Fruit fly (Drosophila melanogaster): ENCODE data around the gene Mst87F.
A peak's percentile ranks its signal among the peaks of the same experiment; 100 is the strongest.

Mst87F gene

dm6 chr3R:13789617-13790277 is 38.1 kb downstream of the Mst87F start:
- peak; percentile 36 for TF ChIP-seq Dif (GFP tag; optimal IDR thresholded peaks at IDR 0.05; ENCODE audit: partially characterized antibody)
- TF ChIP-seq sv (GFP tag; optimal IDR thresholded peaks at IDR 0.05) = no peak

dm6 chr3R:13788672-13789071 is 39.1 kb downstream of the Mst87F start:
- TF ChIP-seq Mio (GFP tag; optimal IDR thresholded peaks at IDR 0.05) (no peak), ey (GFP tag; optimal IDR thresholded peaks at IDR 0.05) (no peak), brk (GFP tag; optimal IDR thresholded peaks at IDR 0.05) (no peak), dl (GFP tag; optimal IDR thresholded peaks at IDR 0.05; ENCODE audit: insufficient read depth in 1 of 2, partially characterized antibody in 2 of 2) (no peak), tai (GFP tag; optimal IDR thresholded peaks at IDR 0.05) (no peak), rgr (GFP tag; optimal IDR thresholded peaks at IDR 0.05) (no peak), OdsH (GFP tag; optimal IDR thresholded peaks at IDR 0.05) (no peak), lola (GFP tag; optimal IDR thresholded peaks at IDR 0.05) (no peak), h (GFP tag; optimal IDR thresholded peaks at IDR 0.05) (no peak), HLH106 (tag; optimal IDR thresholded peaks at IDR 0.05) (no peak), CG9705 (GFP tag; optimal IDR thresholded peaks at IDR 0.05) (no peak), Dif (GFP tag; optimal IDR thresholded peaks at IDR 0.05; ENCODE audit: partially characterized antibody) (no peak), dsf (GFP tag; optimal IDR thresholded peaks at IDR 0.05; ENCODE audit: borderline replicate concordance) (no peak), Sp1 (GFP tag; optimal IDR thresholded peaks at IDR 0.05) (no peak), Dfd (GFP tag; optimal IDR thresholded peaks at IDR 0.05) (no peak)

dm6 chr3R:13788224-13788623 is 39.6 kb downstream of the Mst87F start:
- no peak for TF ChIP-seq GATAd (GFP tag; optimal IDR thresholded peaks at IDR 0.05)
- TF ChIP-seq sage (GFP tag; optimal IDR thresholded peaks at IDR 0.05) = no peak
- TF ChIP-seq foxo (GFP tag; optimal IDR thresholded peaks at IDR 0.05) = no peak
- no peak for TF ChIP-seq dmrt93B (GFP tag; optimal IDR thresholded peaks at IDR 0.05)

- TF ChIP-seq GATAd (GFP tag; optimal IDR thresholded peaks at IDR 0.05) (no peak), lola (GFP tag; optimal IDR thresholded peaks at IDR 0.05) (no peak), brk (GFP tag; optimal IDR thresholded peaks at IDR 0.05) (no peak), jim (GFP tag; optimal IDR thresholded peaks at IDR 0.05) (no peak)
Observed at dm6 chr3R:13785895-13786294, 41.9 kb downstream of the Mst87F start.

dm6 chr3R:13783397-13783796 is 44.4 kb downstream of the Mst87F start:
- no peak for TF ChIP-seq HLH106 (tag; optimal IDR thresholded peaks at IDR 0.05)
- TF ChIP-seq Abd-B (GFP tag; optimal IDR thresholded peaks at IDR 0.05) = no peak
- TF ChIP-seq br (GFP tag; optimal IDR thresholded peaks at IDR 0.05) = no peak
- no peak for TF ChIP-seq Jra (GFP tag; optimal IDR thresholded peaks at IDR 0.05)
- TF ChIP-seq foxo (GFP tag; optimal IDR thresholded peaks at IDR 0.05) = no peak
- no peak for TF ChIP-seq h (GFP tag; optimal IDR thresholded peaks at IDR 0.05)
- TF ChIP-seq fru (GFP tag; optimal IDR thresholded peaks at IDR 0.05) = no peak
- no peak for TF ChIP-seq rgr (GFP tag; optimal IDR thresholded peaks at IDR 0.05)
- no peak for TF ChIP-seq Sp1 (GFP tag; optimal IDR thresholded peaks at IDR 0.05)
- TF ChIP-seq tai (GFP tag; optimal IDR thresholded peaks at IDR 0.05) = no peak
- TF ChIP-seq Vsx2 (GFP tag; optimal IDR thresholded peaks at IDR 0.05; ENCODE audit: partially characterized antibody) = no peak
- TF ChIP-seq Hr83 (GFP tag; optimal IDR thresholded peaks at IDR 0.05; ENCODE audit: poor library complexity, severe bottlenecking) = no peak
- no peak for TF ChIP-seq jim (GFP tag; optimal IDR thresholded peaks at IDR 0.05)
- no peak for TF ChIP-seq ey (GFP tag; optimal IDR thresholded peaks at IDR 0.05)
- TF ChIP-seq CrebA (GFP tag; optimal IDR thresholded peaks at IDR 0.05; ENCODE audit: borderline replicate concordance) = no peak

- peak; percentile 19 for TF ChIP-seq Dif (GFP tag; optimal IDR thresholded peaks at IDR 0.05; ENCODE audit: partially characterized antibody)
- TF ChIP-seq h (GFP tag; optimal IDR thresholded peaks at IDR 0.05) = peak; percentile 26
- TF ChIP-seq Hr83 (GFP tag; optimal IDR thresholded peaks at IDR 0.05; ENCODE audit: poor library complexity, severe bottlenecking) = peak; percentile 16
- no peak for TF ChIP-seq br (GFP tag; optimal IDR thresholded peaks at IDR 0.05)
- peak in 1 of 2 experiments; percentile 15 for TF ChIP-seq dl (GFP tag; optimal IDR thresholded peaks at IDR 0.05; ENCODE audit: insufficient read depth in 1 of 2, partially characterized antibody in 2 of 2)
Observed at dm6 chr3R:13782578-13782977, 45.2 kb downstream of the Mst87F start.
